Fruit fly (Drosophila melanogaster) whole organism, embryonic: ENCODE results near the gene Oseg1.

Experiments
- Antp ChIP-seq: fragments of 200-800 bp; sonication (Bioruptor generic); optimal IDR thresholded peaks from 3 replicates; lab custom pipeline; 2016; ENCODE audit warnings: missing biosample characterization, missing genetic modification characterization
- Atf6 ChIP-seq: fragments of 200-800 bp; sonication (Bioruptor generic); IDR thresholded peaks from 2 replicates; pipeline ENCODE4 v1.3.6; 2022; ENCODE audit warnings: missing biosample characterization, missing genetic modification characterization
- B-H1 ChIP-seq: fragments of 200-800 bp; sonication (Bioruptor generic); IDR thresholded peaks from 3 replicates; pipeline ENCODE4 v1.3.6; 2022; ENCODE audit warnings: missing biosample characterization, missing genetic modification characterization
- Bgb ChIP-seq: fragments of 200-800 bp; sonication (Bioruptor generic); IDR thresholded peaks from 2 replicates; pipeline ENCODE4 v1.3.6; 2022; ENCODE audit warnings: missing biosample characterization, missing genetic modification characterization; ENCODE audit not compliant: partially characterized antibody
- BtbVII ChIP-seq: fragments of 200-800 bp; sonication (Bioruptor generic); optimal IDR thresholded peaks from 3 replicates; lab custom pipeline; 2017; ENCODE audit warnings: missing biosample characterization, mild to moderate bottlenecking, missing genetic modification characterization
- CG10274 ChIP-seq: fragments of 200-800 bp; sonication (Bioruptor generic); optimal IDR thresholded peaks from 3 replicates; lab custom pipeline; 2017; ENCODE audit warnings: missing biosample characterization, mild to moderate bottlenecking, missing genetic modification characterization
- CG10654 ChIP-seq: fragments of 200-800 bp; sonication (Bioruptor generic); optimal IDR thresholded peaks from 2 replicates; lab custom pipeline; 2016; ENCODE audit warnings: missing biosample characterization, missing genetic modification characterization
- CG11085 ChIP-seq: fragments of 200-800 bp; sonication (Bioruptor generic); IDR thresholded peaks from 2 replicates; pipeline ENCODE4 v1.3.6; 2022; ENCODE audit warnings: missing biosample characterization, missing genetic modification characterization
- CG11504 ChIP-seq: fragments of 200-800 bp; sonication (Bioruptor generic); optimal IDR thresholded peaks from 3 replicates; lab custom pipeline; 2019; ENCODE audit warnings: missing biosample characterization, mild to moderate bottlenecking, missing genetic modification characterization, moderate library complexity
- CG11560 ChIP-seq: fragments of 200-800 bp; sonication (Bioruptor generic); IDR thresholded peaks from 3 replicates; pipeline ENCODE4 v1.3.6; 2022; ENCODE audit warnings: missing biosample characterization, missing genetic modification characterization
- CG11695 ChIP-seq: fragments of 200-800 bp; sonication (Bioruptor generic); IDR thresholded peaks from 3 replicates; pipeline ENCODE4 v1.3.6; 2022; ENCODE audit warnings: missing biosample characterization, missing genetic modification characterization
- CG12071 ChIP-seq: fragments of 200-800 bp; sonication (Bioruptor generic); optimal IDR thresholded peaks from 3 replicates; lab custom pipeline; 2018; ENCODE audit warnings: missing biosample characterization, mild to moderate bottlenecking, missing genetic modification characterization
- CG13624 ChIP-seq: fragments of 200-800 bp; sonication (Bioruptor generic); optimal IDR thresholded peaks from 2 replicates; lab custom pipeline; 2016; ENCODE audit warnings: missing biosample characterization, missing genetic modification characterization
- CG14050 ChIP-seq: fragments of 200-800 bp; sonication (Bioruptor generic); IDR thresholded peaks from 3 replicates; pipeline ENCODE4 v1.3.6; 2022; ENCODE audit warnings: missing biosample characterization, missing genetic modification characterization
- CG14441 ChIP-seq: fragments of 200-800 bp; sonication (Bioruptor generic); IDR thresholded peaks from 2 replicates; pipeline ENCODE4 v1.3.6; 2022; ENCODE audit warnings: missing biosample characterization, missing genetic modification characterization
- CG15269 ChIP-seq: fragments of 200-800 bp; sonication (Bioruptor generic); optimal IDR thresholded peaks from 2 replicates; lab custom pipeline; 2018; ENCODE audit warnings: missing biosample characterization, mild to moderate bottlenecking, missing genetic modification characterization, moderate library complexity
- CG15514 ChIP-seq: fragments of 200-800 bp; sonication (Bioruptor generic); optimal IDR thresholded peaks from 3 replicates; lab custom pipeline; 2017; ENCODE audit warnings: missing biosample characterization, missing genetic modification characterization, mild to moderate bottlenecking, moderate library complexity, missing genetic modification reagents
- CG18476 ChIP-seq: fragments of 200-800 bp; sonication (Bioruptor generic); optimal IDR thresholded peaks from 2 replicates; lab custom pipeline; 2016; ENCODE audit warnings: missing biosample characterization, mild to moderate bottlenecking, missing genetic modification characterization
- CG2116 ChIP-seq: fragments of 200-800 bp; sonication (Bioruptor generic); optimal IDR thresholded peaks from 3 replicates; lab custom pipeline; 2018; ENCODE audit warnings: missing biosample characterization, mild to moderate bottlenecking, missing genetic modification characterization
- CG2120 ChIP-seq: fragments of 200-800 bp; sonication (Bioruptor generic); optimal IDR thresholded peaks from 3 replicates; lab custom pipeline; 2016; ENCODE audit warnings: missing biosample characterization, missing genetic modification characterization
- CG30403 ChIP-seq: fragments of 200-800 bp; sonication (Bioruptor generic); optimal IDR thresholded peaks from 3 replicates; lab custom pipeline; 2016; ENCODE audit warnings: missing biosample characterization, missing genetic modification characterization
- CG3281 ChIP-seq: fragments of 200-800 bp; sonication (Bioruptor generic); optimal IDR thresholded peaks from 3 replicates; lab custom pipeline; 2017; ENCODE audit warnings: missing biosample characterization, mild to moderate bottlenecking, missing genetic modification characterization
- CG42726 ChIP-seq: fragments of 200-800 bp; sonication (Bioruptor generic); IDR thresholded peaks from 2 replicates; pipeline ENCODE4 v1.3.6; 2022; ENCODE audit warnings: missing biosample characterization, missing genetic modification characterization; ENCODE audit not compliant: partially characterized antibody
- CG4854 ChIP-seq: fragments of 200-800 bp; sonication (Bioruptor generic); optimal IDR thresholded peaks from 2 replicates; lab custom pipeline; 2016; ENCODE audit warnings: missing biosample characterization, missing genetic modification characterization, inconsistent platforms
- CG6854 ChIP-seq: fragments of 200-800 bp; sonication (Bioruptor generic); optimal IDR thresholded peaks from 3 replicates; lab custom pipeline; 2017; ENCODE audit warnings: missing biosample characterization, mild to moderate bottlenecking, missing genetic modification characterization
- CG8478 ChIP-seq: fragments of >200 bp; optimal IDR thresholded peaks from 2 replicates; lab custom pipeline; 2018
- Dek ChIP-seq: fragments of 200-800 bp; sonication (Bioruptor generic); optimal IDR thresholded peaks from 3 replicates; lab custom pipeline; 2019; ENCODE audit warnings: missing biosample characterization, mild to moderate bottlenecking, missing genetic modification characterization, moderate library complexity
- Dip2 ChIP-seq: fragments of 200-800 bp; sonication (Bioruptor generic); IDR thresholded peaks from 2 replicates; pipeline ENCODE4 v1.3.6; 2022; ENCODE audit warnings: missing biosample characterization, missing genetic modification characterization
- Ets97D ChIP-seq: fragments of 200-800 bp; sonication (Bioruptor generic); optimal IDR thresholded peaks from 3 replicates; lab custom pipeline; 2016; ENCODE audit warnings: missing biosample characterization, missing genetic modification characterization
- GATAe ChIP-seq: fragments of 200-800 bp; sonication (Bioruptor generic); conservative IDR thresholded peaks from 2 replicates; pipeline ENCODE4 v1.3.6; 2022; ENCODE audit warnings: missing biosample characterization, missing genetic modification characterization
- Gug ChIP-seq: fragments of 200-800 bp; sonication (Bioruptor generic); IDR thresholded peaks from 4 replicates; pipeline ENCODE4 v1.3.6; 2022; ENCODE audit warnings: missing biosample characterization, missing genetic modification characterization
- HLH3B ChIP-seq: fragments of 200-800 bp; sonication (Bioruptor generic); IDR thresholded peaks from 2 replicates; pipeline ENCODE4 v1.3.6; 2022; ENCODE audit warnings: missing biosample characterization, missing genetic modification characterization
- Hr51 ChIP-seq, 2 experiments: fragments of 200-800 bp; sonication (Bioruptor generic); optimal IDR thresholded peaks; 2 replicates in 1 of 2; 3 replicates in 1 of 2; lab custom pipeline; 2016 to 2018; ENCODE audit warnings: missing biosample characterization in 2 of 2, missing genetic modification characterization in 2 of 2, mild to moderate bottlenecking in 1 of 2, moderate library complexity in 1 of 2
- Med ChIP-seq: fragments of 200-800 bp; sonication (Bioruptor generic); peaks from one replicate; lab custom pipeline; 2016; ENCODE audit warnings: missing biosample characterization, missing genetic modification characterization, mild to moderate bottlenecking, inconsistent platforms, moderate library complexity
- Meics ChIP-seq: fragments of 200-800 bp; sonication (Bioruptor generic); optimal IDR thresholded peaks from 2 replicates; lab custom pipeline; 2017; ENCODE audit warnings: missing biosample characterization, mild to moderate bottlenecking, missing genetic modification characterization
- Nf-YC ChIP-seq: fragments of 200-800 bp; optimal IDR thresholded peaks from 3 replicates; lab custom pipeline; 2019; ENCODE audit warnings: missing biosample characterization, mild to moderate bottlenecking, missing genetic modification characterization, moderate library complexity
- Optix ChIP-seq: fragments of 200-800 bp; sonication (Bioruptor generic); IDR thresholded peaks from 3 replicates; pipeline ENCODE4 v1.3.6; 2022; ENCODE audit warnings: missing biosample characterization, missing genetic modification characterization
- Sox100B ChIP-seq: fragments of 200-800 bp; sonication (Bioruptor generic); optimal IDR thresholded peaks from 3 replicates; lab custom pipeline; 2018; ENCODE audit warnings: missing biosample characterization, mild to moderate bottlenecking, missing genetic modification characterization
- Ssrp ChIP-seq: fragments of 200-800 bp; sonication (Bioruptor generic); optimal IDR thresholded peaks from 2 replicates; lab custom pipeline; 2018; ENCODE audit warnings: missing biosample characterization, mild to moderate bottlenecking, missing genetic modification characterization, moderate library complexity
- Taf1 ChIP-seq: fragments of 200-800 bp; sonication (Bioruptor generic); IDR thresholded peaks from 2 replicates; pipeline ENCODE4 v1.3.6; 2022; ENCODE audit warnings: missing biosample characterization, missing genetic modification characterization
- chinmo ChIP-seq: fragments of 200-800 bp; sonication (Bioruptor generic); IDR thresholded peaks from 4 replicates; pipeline ENCODE4 v1.3.6; 2022; ENCODE audit warnings: missing biosample characterization, missing genetic modification characterization; ENCODE audit not compliant: partially characterized antibody
- chm ChIP-seq: fragments of 200-800 bp; sonication (Bioruptor generic); IDR thresholded peaks from 2 replicates; pipeline ENCODE4 v1.3.6; 2022; ENCODE audit warnings: missing biosample characterization, missing genetic modification characterization
- dmrt99B ChIP-seq: fragments of 200-800 bp; sonication (Bioruptor generic); optimal IDR thresholded peaks from 2 replicates; lab custom pipeline; 2018; ENCODE audit warnings: missing biosample characterization, mild to moderate bottlenecking, missing genetic modification characterization, moderate library complexity
- her ChIP-seq: fragments of 200-800 bp; sonication (Bioruptor generic); optimal IDR thresholded peaks from 2 replicates; lab custom pipeline; 2016; ENCODE audit warnings: missing biosample characterization, missing genetic modification characterization
- hth ChIP-seq: fragments of >200 bp; optimal IDR thresholded peaks from 2 replicates; lab custom pipeline; 2017; ENCODE audit warnings: inconsistent platforms
- mam ChIP-seq: fragments of 200-800 bp; sonication (Bioruptor generic); optimal IDR thresholded peaks from 3 replicates; lab custom pipeline; 2016; ENCODE audit warnings: missing biosample characterization, missing genetic modification characterization
- onecut ChIP-seq: fragments of 200-800 bp; sonication (Bioruptor generic); IDR thresholded peaks from 2 replicates; pipeline ENCODE4 v1.3.6; 2022; ENCODE audit warnings: missing biosample characterization, missing genetic modification characterization
- phol ChIP-seq: fragments of 200-800 bp; sonication (Bioruptor generic); optimal IDR thresholded peaks from 3 replicates; lab custom pipeline; 2018; ENCODE audit warnings: missing biosample characterization, mild to moderate bottlenecking, missing genetic modification characterization, moderate library complexity
- sr ChIP-seq: fragments of 200-800 bp; sonication (Bioruptor generic); IDR thresholded peaks from 3 replicates; pipeline ENCODE4 v1.3.6; 2022; ENCODE audit warnings: missing biosample characterization, missing genetic modification characterization
- tio ChIP-seq: fragments of 200-800 bp; sonication (Bioruptor generic); optimal IDR thresholded peaks from 2 replicates; lab custom pipeline; 2017; ENCODE audit warnings: missing biosample characterization, missing genetic modification characterization, inconsistent platforms

Oseg1 gene

DNA sequence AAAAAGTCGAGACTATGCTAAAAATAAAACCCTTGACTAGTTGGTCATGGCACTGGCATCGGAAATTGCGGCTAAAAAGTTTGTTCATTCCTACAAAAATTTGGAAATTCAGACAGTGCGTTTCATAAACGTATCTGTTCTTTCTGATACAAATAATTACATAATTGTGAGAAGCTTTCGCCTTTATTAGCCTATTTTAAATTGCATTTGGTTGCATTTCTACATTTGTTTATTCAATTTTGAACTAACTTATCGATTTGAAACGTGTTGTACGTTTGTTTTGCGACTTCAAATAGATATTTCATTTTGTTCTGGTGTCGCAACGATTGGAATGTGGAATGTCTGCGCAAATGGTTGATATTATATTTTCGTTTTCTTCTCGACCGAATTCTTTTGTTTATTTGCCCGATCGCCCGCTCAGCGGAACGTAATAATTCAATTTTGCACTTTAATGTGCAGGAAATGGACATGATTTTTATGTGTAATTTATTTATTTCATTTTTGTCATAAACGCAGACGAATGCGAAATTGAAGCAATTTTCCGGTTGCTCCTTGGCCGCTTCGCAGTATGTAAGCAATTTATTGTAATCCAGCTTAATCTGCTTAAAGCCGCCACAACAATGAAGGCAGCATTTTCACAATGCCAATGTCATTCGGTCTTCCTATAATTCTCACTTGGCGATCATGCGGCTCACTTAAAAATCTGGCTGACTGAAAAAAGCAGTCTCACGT is 33.6 kb upstream of the Oseg1 start (continued):
- no peak for TF ChIP-seq GATAe (GFP tag; lab: Robert Waterston, UW)
- no peak for TF ChIP-seq hth (lab: Kevin White, UChicago)
- peak; percentile 63 for TF ChIP-seq CG13624 (GFP tag; lab: Kevin White, UChicago)
- peak; percentile 15 for TF ChIP-seq Ssrp (tag; lab: Kevin White, UChicago)
- TF ChIP-seq Meics (GFP tag; lab: Kevin White, UChicago), result peak; percentile 61
- TF ChIP-seq CG18476 (GFP tag; lab: Kevin White, UChicago), result peak; percentile 5
- TF ChIP-seq Gug (GFP tag; lab: Robert Waterston, UW), result peak; percentile 15; the same call in 1 of the 4 replicates
- peak; percentile 40; the same call in 1 of the 3 replicates for TF ChIP-seq B-H1 (GFP tag; lab: Robert Waterston, UW)
- peak; percentile 30 for TF ChIP-seq phol (tag; lab: Kevin White, UChicago)
- TF ChIP-seq Atf6 (GFP tag; lab: Robert Waterston, UW), result peak; percentile 65
- peak; percentile 64 for TF ChIP-seq her (GFP tag; lab: Kevin White, UChicago)
- peak; percentile 29 for TF ChIP-seq CG15514
- TF ChIP-seq Taf1, result no peak
- peak; percentile 31 for TF ChIP-seq CG4854 (GFP tag; lab: Kevin White, UChicago)
- peak; percentile 24 for TF ChIP-seq CG6854
- peak; percentile 13 for TF ChIP-seq Ets97D (GFP tag; lab: Kevin White, UChicago)
- peak; percentile 71 for TF ChIP-seq CG11504 (tag; lab: Kevin White, UChicago)
- peak; percentile 62 for TF ChIP-seq CG30403 (GFP tag; lab: Kevin White, UChicago)
- TF ChIP-seq chinmo (GFP tag; lab: Robert Waterston, UW), result no peak
- no peak for TF ChIP-seq CG10274 (GFP tag; lab: Kevin White, UChicago)
- peak; percentile 68 for TF ChIP-seq CG12071
- peak; percentile 51 for TF ChIP-seq Nf-YC (tag; lab: Kevin White, UChicago)
- TF ChIP-seq CG2116 (GFP tag; lab: Kevin White, UChicago), result no peak
- TF ChIP-seq Hr51 (GFP tag; optimal IDR thresholded peaks at IDR 0.05; lab: Kevin White, UChicago), result peak in 1 of 2 experiments; percentile 75
- peak; percentile 38 for TF ChIP-seq Dek
- TF ChIP-seq Antp (GFP tag; lab: Kevin White, UChicago), result peak; percentile 43
- peak; percentile 69 for TF ChIP-seq CG3281 (GFP tag; lab: Kevin White, UChicago)
- TF ChIP-seq Dip2 (GFP tag; lab: Robert Waterston, UW), result no peak
- no peak for TF ChIP-seq CG8478 (lab: Kevin White, UChicago)
- TF ChIP-seq CG2120 (GFP tag; lab: Kevin White, UChicago), result peak; percentile 80
- peak; percentile 32 for TF ChIP-seq Sox100B (GFP tag; lab: Kevin White, UChicago)
- no peak for TF ChIP-seq CG11560 (tag; lab: Robert Waterston, UW)
- no peak for TF ChIP-seq CG42726
- TF ChIP-seq CG11695 (GFP tag; lab: Robert Waterston, UW), result peak; percentile 79
- peak; percentile 19; the same call in 1 of the 2 replicates for TF ChIP-seq HLH3B
- no peak for TF ChIP-seq CG10654 (GFP tag; lab: Kevin White, UChicago)
- peak; percentile 31 for TF ChIP-seq BtbVII (GFP tag; lab: Kevin White, UChicago)
- peak; percentile 46 for TF ChIP-seq tio
- peak; percentile 95 for TF ChIP-seq Med (GFP tag; lab: Kevin White, UChicago)
- no peak for TF ChIP-seq sr (GFP tag; lab: Robert Waterston, UW)
- TF ChIP-seq Bgb (GFP tag; lab: Robert Waterston, UW), result no peak
- TF ChIP-seq mam, result peak; percentile 60
- peak; percentile 28; the same call in 1 of the 2 replicates for TF ChIP-seq chm
- TF ChIP-seq CG14050 (GFP tag; lab: Robert Waterston, UW), result peak; percentile 59; the same call in 2 of the 3 replicates
- TF ChIP-seq CG11085 (GFP tag; lab: Robert Waterston, UW), result no peak
- TF ChIP-seq CG15269, result peak; percentile 77
- no peak for TF ChIP-seq Optix (GFP tag; lab: Robert Waterston, UW)
- TF ChIP-seq dmrt99B, result peak; percentile 61
- TF ChIP-seq onecut (GFP tag; lab: Robert Waterston, UW), result no peak
- 0 out of 2 replicates have a peak, but pooled peaks have one; percentile 25 for TF ChIP-seq CG14441 (GFP tag; lab: Robert Waterston, UW)
